Fruit fly (Drosophila melanogaster) whole organism, prepupa: Measurements from ENCODE around the gene CG46525.
A peak's percentile ranks its signal among the peaks of the same experiment; 100 is the strongest.

Experiments used
- Blimp-1 ChIP-seq: fragments of 200-800 bp; sonication (Bioruptor generic); optimal IDR thresholded peaks from 3 replicates; lab custom pipeline; 2017; ENCODE audit warnings: missing biosample characterization, missing genetic modification characterization, mild to moderate bottlenecking, moderate library complexity, missing genetic modification reagents
- CG10631 ChIP-seq: fragments of 200-800 bp; sonication (Bioruptor generic); optimal IDR thresholded peaks from 2 replicates; lab custom pipeline; 2016; ENCODE audit warnings: missing biosample characterization, missing genetic modification characterization
- CG10669 ChIP-seq: fragments of 200-800 bp; sonication (Bioruptor generic); optimal IDR thresholded peaks from 3 replicates; lab custom pipeline; 2018; ENCODE audit warnings: missing biosample characterization, mild to moderate bottlenecking, missing genetic modification characterization, moderate library complexity
- CG11294 ChIP-seq: fragments of 200-800 bp; sonication (Bioruptor generic); IDR thresholded peaks from 2 replicates; pipeline ENCODE4 v1.3.6; 2022; ENCODE audit warnings: missing biosample characterization, missing genetic modification characterization
- CG11762 ChIP-seq: fragments of 200-800 bp; sonication (Bioruptor generic); optimal IDR thresholded peaks from 3 replicates; lab custom pipeline; 2016; ENCODE audit warnings: missing biosample characterization, missing genetic modification characterization; ENCODE audit not compliant: insufficient read depth
- CG11902 ChIP-seq: fragments of 200-800 bp; sonication (Bioruptor generic); optimal IDR thresholded peaks from 3 replicates; lab custom pipeline; 2016; ENCODE audit warnings: missing biosample characterization, missing genetic modification characterization
- CG15336 ChIP-seq: fragments of 200-800 bp; sonication (Bioruptor generic); IDR thresholded peaks from 2 replicates; pipeline ENCODE4 v1.3.6; 2022; ENCODE audit warnings: missing biosample characterization, missing genetic modification characterization
- CG16779 ChIP-seq: fragments of 200-800 bp; sonication (Bioruptor generic); optimal IDR thresholded peaks from 3 replicates; lab custom pipeline; 2017; ENCODE audit warnings: missing biosample characterization, mild to moderate bottlenecking, missing genetic modification characterization
- CG3032 ChIP-seq: fragments of 200-800 bp; optimal IDR thresholded peaks from 2 replicates; lab custom pipeline; 2019; ENCODE audit warnings: missing biosample characterization, mild to moderate bottlenecking, missing genetic modification characterization, moderate library complexity
- CG31627 ChIP-seq: fragments of 200-800 bp; sonication (Bioruptor generic); optimal IDR thresholded peaks from 3 replicates; lab custom pipeline; 2016; ENCODE audit warnings: missing biosample characterization, missing genetic modification characterization
- CG32006 ChIP-seq: fragments of 200-800 bp; sonication (Bioruptor generic); optimal IDR thresholded peaks from 3 replicates; lab custom pipeline; 2017; ENCODE audit warnings: missing biosample characterization, mild to moderate bottlenecking, missing genetic modification characterization
- CG34406 ChIP-seq: fragments of 200-800 bp; sonication (Bioruptor generic); optimal IDR thresholded peaks from 3 replicates; lab custom pipeline; 2016; ENCODE audit warnings: missing biosample characterization, missing genetic modification characterization
- CG4318 ChIP-seq: fragments of 200-800 bp; sonication (Bioruptor generic); optimal IDR thresholded peaks from 3 replicates; lab custom pipeline; 2017; ENCODE audit warnings: missing biosample characterization, mild to moderate bottlenecking, missing genetic modification characterization
- CG6163 ChIP-seq: fragments of 200-800 bp; sonication (Bioruptor generic); IDR thresholded peaks from 3 replicates; pipeline ENCODE4 v1.3.6; 2022; ENCODE audit warnings: missing biosample characterization, missing genetic modification characterization
- CG6276 ChIP-seq: fragments of 200-800 bp; sonication (Bioruptor generic); optimal IDR thresholded peaks from 2 replicates; lab custom pipeline; 2017; ENCODE audit warnings: missing biosample characterization, mild to moderate bottlenecking, missing genetic modification characterization
- CG6792 ChIP-seq: fragments of 200-800 bp; sonication (Bioruptor generic); optimal IDR thresholded peaks from 3 replicates; lab custom pipeline; 2016; ENCODE audit warnings: missing biosample characterization, missing genetic modification characterization
- CG6808 ChIP-seq: fragments of 200-800 bp; sonication (Bioruptor generic); optimal IDR thresholded peaks from 3 replicates; lab custom pipeline; 2017; ENCODE audit warnings: missing biosample characterization, missing genetic modification characterization, mild to moderate bottlenecking, moderate library complexity, missing genetic modification reagents
- CG6854 ChIP-seq: fragments of 200-800 bp; sonication (Bioruptor generic); optimal IDR thresholded peaks from 2 replicates; lab custom pipeline; 2017; ENCODE audit warnings: missing biosample characterization, mild to moderate bottlenecking, missing genetic modification characterization
- CG7368 ChIP-seq: fragments of 200-800 bp; sonication (Bioruptor generic); optimal IDR thresholded peaks from 3 replicates; lab custom pipeline; 2016; ENCODE audit warnings: missing biosample characterization, missing genetic modification characterization
- CG8119 ChIP-seq: fragments of 200-800 bp; sonication (Bioruptor generic); IDR thresholded peaks from 3 replicates; pipeline ENCODE4 v1.3.6; 2022; ENCODE audit warnings: missing biosample characterization, missing genetic modification characterization
- CG8319 ChIP-seq: fragments of 200-800 bp; sonication (Bioruptor generic); optimal IDR thresholded peaks from 3 replicates; lab custom pipeline; 2016; ENCODE audit warnings: missing biosample characterization, missing genetic modification characterization
- CG9139 ChIP-seq: fragments of 200-800 bp; sonication (Bioruptor generic); optimal IDR thresholded peaks from 3 replicates; lab custom pipeline; 2017; ENCODE audit warnings: missing biosample characterization, mild to moderate bottlenecking, missing genetic modification characterization
- Eip75B ChIP-seq: fragments of 200-800 bp; sonication (Bioruptor generic); optimal IDR thresholded peaks from 3 replicates; lab custom pipeline; 2016; ENCODE audit warnings: missing biosample characterization, missing genetic modification characterization
- Eip78C ChIP-seq: fragments of 200-800 bp; sonication (Bioruptor generic); peaks from one replicate; lab custom pipeline; 2016; ENCODE audit warnings: missing biosample characterization, missing genetic modification characterization
- Eip93F ChIP-seq: fragments of 200-800 bp; sonication (Bioruptor generic); optimal IDR thresholded peaks from 2 replicates; lab custom pipeline; 2016; ENCODE audit warnings: missing biosample characterization, mild to moderate bottlenecking, missing genetic modification characterization
- Ets21C ChIP-seq: fragments of 200-800 bp; sonication (Bioruptor generic); optimal IDR thresholded peaks from 3 replicates; lab custom pipeline; 2016; ENCODE audit warnings: missing biosample characterization, missing genetic modification characterization
- Ets96B ChIP-seq: fragments of 200-800 bp; optimal IDR thresholded peaks from 2 replicates; lab custom pipeline; 2019; ENCODE audit warnings: missing biosample characterization, mild to moderate bottlenecking, missing genetic modification characterization, moderate library complexity
- Gug ChIP-seq: fragments of 200-800 bp; sonication (Bioruptor generic); IDR thresholded peaks from 2 replicates; pipeline ENCODE4 v1.3.6; 2022; ENCODE audit warnings: missing biosample characterization, missing genetic modification characterization
- Hr38 ChIP-seq: sonication (Bioruptor generic); optimal IDR thresholded peaks from 2 replicates; lab custom pipeline; 2016; ENCODE audit warnings: missing biosample characterization, missing genetic modification characterization
- Hr39 ChIP-seq: fragments of 200-800 bp; sonication (Bioruptor generic); optimal IDR thresholded peaks from 2 replicates; lab custom pipeline; 2016; ENCODE audit warnings: missing biosample characterization, missing genetic modification characterization
- Hr4 ChIP-seq: fragments of 200-800 bp; sonication (Bioruptor generic); optimal IDR thresholded peaks from 3 replicates; lab custom pipeline; 2016; ENCODE audit warnings: missing biosample characterization, missing genetic modification characterization
- Lpt ChIP-seq: fragments of 200-800 bp; sonication (Bioruptor generic); optimal IDR thresholded peaks from 3 replicates; lab custom pipeline; 2016; ENCODE audit warnings: missing biosample characterization, missing genetic modification characterization
- Met ChIP-seq: fragments of 200-800 bp; sonication (Bioruptor generic); optimal IDR thresholded peaks from 3 replicates; lab custom pipeline; 2016; ENCODE audit warnings: missing biosample characterization, missing genetic modification characterization
- OdsH ChIP-seq: fragments of 200-800 bp; sonication (Bioruptor generic); optimal IDR thresholded peaks from 3 replicates; lab custom pipeline; 2016; ENCODE audit warnings: missing biosample characterization, missing genetic modification characterization
- Smox ChIP-seq: fragments of 200-800 bp; sonication (Bioruptor generic); optimal IDR thresholded peaks from 3 replicates; lab custom pipeline; 2016; ENCODE audit warnings: missing biosample characterization, missing genetic modification characterization
- Sox14 ChIP-seq: fragments of 200-800 bp; sonication (Bioruptor generic); optimal IDR thresholded peaks from 3 replicates; lab custom pipeline; 2016; ENCODE audit warnings: missing biosample characterization, missing genetic modification characterization
- Sox15 ChIP-seq: fragments of 200-800 bp; sonication (Bioruptor generic); optimal IDR thresholded peaks from 3 replicates; lab custom pipeline; 2016; ENCODE audit warnings: missing biosample characterization, missing genetic modification characterization
- achi ChIP-seq: fragments of 200-800 bp; sonication (Bioruptor generic); optimal IDR thresholded peaks from 3 replicates; lab custom pipeline; 2016; ENCODE audit warnings: missing biosample characterization, missing genetic modification characterization
- acj6 ChIP-seq: fragments of 200-800 bp; sonication (Bioruptor generic); optimal IDR thresholded peaks from 3 replicates; lab custom pipeline; 2016; ENCODE audit warnings: missing biosample characterization, missing genetic modification characterization
- cyc ChIP-seq: fragments of 200-800 bp; sonication (Bioruptor generic); optimal IDR thresholded peaks from 3 replicates; lab custom pipeline; 2016; ENCODE audit warnings: missing biosample characterization, missing genetic modification characterization
- dac ChIP-seq: fragments of 200-800 bp; sonication (Bioruptor generic); optimal IDR thresholded peaks from 2 replicates; lab custom pipeline; 2017; ENCODE audit warnings: missing biosample characterization, mild to moderate bottlenecking, missing genetic modification characterization
- dsx ChIP-seq: fragments of 200-800 bp; optimal IDR thresholded peaks from 3 replicates; lab custom pipeline; 2019; ENCODE audit warnings: missing biosample characterization, mild to moderate bottlenecking, missing genetic modification characterization, moderate library complexity; ENCODE audit not compliant: poor library complexity, severe bottlenecking
- eg ChIP-seq: fragments of 200-800 bp; sonication (Bioruptor generic); IDR thresholded peaks from 3 replicates; pipeline ENCODE4 v1.3.6; 2022; ENCODE audit warnings: missing biosample characterization, missing genetic modification characterization
- fd59A ChIP-seq: fragments of 200-800 bp; sonication (Bioruptor generic); optimal IDR thresholded peaks from 2 replicates; lab custom pipeline; 2017; ENCODE audit warnings: missing biosample characterization, mild to moderate bottlenecking, missing genetic modification characterization, missing genetic modification reagents
- fd85E ChIP-seq: fragments of 200-800 bp; sonication (Bioruptor generic); optimal IDR thresholded peaks from 3 replicates; lab custom pipeline; 2016; ENCODE audit warnings: missing biosample characterization, missing genetic modification characterization
- fkh ChIP-seq: fragments of 200-800 bp; sonication (Bioruptor generic); optimal IDR thresholded peaks from 3 replicates; lab custom pipeline; 2017; ENCODE audit warnings: missing biosample characterization, mild to moderate bottlenecking, missing genetic modification characterization, moderate library complexity
- lz ChIP-seq: fragments of 200-800 bp; sonication (Bioruptor generic); optimal IDR thresholded peaks from 3 replicates; lab custom pipeline; 2016; ENCODE audit warnings: missing biosample characterization, missing genetic modification characterization
- pdm3 ChIP-seq: fragments of 200-800 bp; sonication (Bioruptor generic); optimal IDR thresholded peaks from 3 replicates; lab custom pipeline; 2016; ENCODE audit warnings: missing biosample characterization, missing genetic modification characterization
- salr ChIP-seq, 2 experiments: fragments of 200-800 bp; sonication (Bioruptor generic); optimal IDR thresholded peaks; 3 replicates each; lab custom pipeline; 2016 to 2018; ENCODE audit warnings: missing biosample characterization in 2 of 2, missing genetic modification characterization in 2 of 2, mild to moderate bottlenecking in 1 of 2
- ss ChIP-seq, 2 experiments: fragments of 200-800 bp; sonication (Bioruptor generic); optimal IDR thresholded peaks; 2 replicates in 1 of 2; 3 replicates in 1 of 2; lab custom pipeline; 2017 to 2018; ENCODE audit warnings: mild to moderate bottlenecking in 2 of 2, missing biosample characterization in 2 of 2, missing genetic modification characterization in 2 of 2, moderate library complexity in 1 of 2
- svp ChIP-seq: fragments of 200-800 bp; sonication (Bioruptor generic); peaks from one replicate; lab custom pipeline; 2016; ENCODE audit warnings: missing biosample characterization, missing genetic modification characterization
- vri ChIP-seq: fragments of 200-800 bp; sonication (Bioruptor generic); optimal IDR thresholded peaks from 3 replicates; lab custom pipeline; 2016; ENCODE audit warnings: missing biosample characterization, mild to moderate bottlenecking, missing genetic modification characterization

The CG46525 gene

dm6 chr3L:17433555-17433954 lies 41.5 kb upstream of the CG46525 start, which contains the start of the genes Coq4 and CG32176:
TSS of gene Coq4 (minus strand) at chr3L:17433621.
TSS of gene CG32176 (plus strand) at chr3L:17433868.
- peak; percentile 97 for TF ChIP-seq CG11762 (GFP tag; lab: Kevin White, UChicago)
- peak; percentile 77 to 89 for TF ChIP-seq ss (GFP tag; optimal IDR thresholded peaks at IDR 0.05; lab: Kevin White, UChicago)
- TF ChIP-seq pdm3 (GFP tag; lab: Kevin White, UChicago): peak; percentile 99
- peak; percentile 79 for TF ChIP-seq fkh (GFP tag; lab: Kevin White, UChicago)
- TF ChIP-seq salr (GFP tag; optimal IDR thresholded peaks at IDR 0.05; lab: Kevin White, UChicago): peak; percentile 93 to 95
- peak; percentile 97 for TF ChIP-seq Sox15 (GFP tag; lab: Kevin White, UChicago)
- peak; percentile 98 for TF ChIP-seq Sox14 (GFP tag; lab: Kevin White, UChicago)
- TF ChIP-seq CG7368: peak; percentile 96
- peak; percentile 94 for TF ChIP-seq CG10669 (GFP tag; lab: Kevin White, UChicago)
- peak; percentile 98 for TF ChIP-seq Smox (GFP tag; lab: Kevin White, UChicago)
- TF ChIP-seq CG3032 (tag; lab: Kevin White, UChicago): peak; percentile 96
- TF ChIP-seq Lpt: peak; percentile 96
- peak; percentile 97 for TF ChIP-seq Met (GFP tag; lab: Kevin White, UChicago)
- TF ChIP-seq CG15336 (GFP tag; lab: Robert Waterston, UW): peak; percentile 94
- TF ChIP-seq CG8319 (GFP tag; lab: Kevin White, UChicago): peak; percentile 95
- TF ChIP-seq svp: peak; percentile 99
- peak; percentile 95 for TF ChIP-seq CG4318 (GFP tag; lab: Kevin White, UChicago)
- peak; percentile 98 for TF ChIP-seq acj6
- TF ChIP-seq CG32006 (GFP tag; lab: Kevin White, UChicago): peak; percentile 97
- TF ChIP-seq CG8119: peak; percentile 93
- TF ChIP-seq CG11294 (GFP tag; lab: Robert Waterston, UW): peak; percentile 92
- TF ChIP-seq CG6163 (GFP tag; lab: Robert Waterston, UW): peak; percentile 97
- TF ChIP-seq eg (GFP tag; lab: Robert Waterston, UW): peak; percentile 97
- peak; percentile 89 for TF ChIP-seq CG6276 (GFP tag; lab: Kevin White, UChicago)
- TF ChIP-seq Hr38 (GFP tag; lab: Kevin White, UChicago): peak; percentile 96
- TF ChIP-seq CG9139 (GFP tag; lab: Kevin White, UChicago): peak; percentile 82
- peak; percentile 95 for TF ChIP-seq Ets96B (tag; lab: Kevin White, UChicago)
- TF ChIP-seq CG6854: peak; percentile 85
- peak; percentile 93 for TF ChIP-seq Eip93F (GFP tag; lab: Kevin White, UChicago)
- peak; percentile 93 for TF ChIP-seq dac
- peak; percentile 96 for TF ChIP-seq achi (GFP tag; lab: Kevin White, UChicago)
- TF ChIP-seq lz (GFP tag; lab: Kevin White, UChicago): peak; percentile 98
- TF ChIP-seq Gug (GFP tag; lab: Robert Waterston, UW): peak; percentile 96
- TF ChIP-seq CG31627 (GFP tag; lab: Kevin White, UChicago): peak; percentile 99
- peak; percentile 90 for TF ChIP-seq dsx (GFP tag; lab: Kevin White, UChicago)
- peak; percentile 97 for TF ChIP-seq CG6792 (GFP tag; lab: Kevin White, UChicago)
- peak; percentile 83 for TF ChIP-seq CG16779 (tag; lab: Kevin White, UChicago)
- TF ChIP-seq vri (GFP tag; lab: Kevin White, UChicago): peak; percentile 94
- TF ChIP-seq Ets21C (GFP tag; lab: Kevin White, UChicago): peak; percentile 98
- TF ChIP-seq OdsH: peak; percentile 99
- peak; percentile 98 for TF ChIP-seq cyc
- TF ChIP-seq Blimp-1 (GFP tag; lab: Kevin White, UChicago): peak; percentile 78
- peak; percentile 99 for TF ChIP-seq Hr4 (GFP tag; lab: Kevin White, UChicago)
- peak; percentile 99 for TF ChIP-seq Hr39 (GFP tag; lab: Kevin White, UChicago)
- peak; percentile 98 for TF ChIP-seq CG10631 (GFP tag; lab: Kevin White, UChicago)
- peak; percentile 96 for TF ChIP-seq CG34406 (GFP tag; lab: Kevin White, UChicago)
- TF ChIP-seq CG6808: peak; percentile 86
- TF ChIP-seq Eip75B: peak; percentile 97
- peak; percentile 88 for TF ChIP-seq fd59A
- peak; percentile 96 for TF ChIP-seq CG11902
- TF ChIP-seq Eip78C (GFP tag; lab: Kevin White, UChicago): peak; percentile 99
- TF ChIP-seq fd85E (GFP tag; lab: Kevin White, UChicago): peak; percentile 94
